Fruit fly (Drosophila melanogaster) whole organism, wandering third instar larva: ENCODE results near the gene CG2694.

Experiments
- Abd-B ChIP-seq: fragments of >200 bp; optimal IDR thresholded peaks from 2 replicates; lab custom pipeline; 2017; ENCODE audit warnings: missing biosample characterization, missing genetic modification characterization
- Hr83 ChIP-seq: fragments of 200-300 bp; sonication (Bioruptor generic); optimal IDR thresholded peaks from 2 replicates; lab custom pipeline; 2016; ENCODE audit warnings: missing biosample characterization, mild to moderate bottlenecking, missing genetic modification characterization, moderate library complexity; ENCODE audit not compliant: poor library complexity, severe bottlenecking
- dl ChIP-seq, 2 experiments: fragments of 175-275, 200-275 bp in 1 of 2; fragments of 200-275 bp in 1 of 2; sonication (Bioruptor generic); optimal IDR thresholded peaks; lab custom pipeline; 2018; ENCODE audit warnings: mild to moderate bottlenecking in 2 of 2, missing biosample characterization in 2 of 2, missing genetic modification characterization in 2 of 2, moderate library complexity in 2 of 2; ENCODE audit not compliant: partially characterized antibody in 2 of 2, insufficient read depth in 1 of 2
- dmrt93B ChIP-seq: fragments of 200-800 bp; sonication (Bioruptor generic); optimal IDR thresholded peaks from 2 replicates; lab custom pipeline; 2018; ENCODE audit warnings: missing biosample characterization, mild to moderate bottlenecking, missing genetic modification characterization
- foxo ChIP-seq, 2 experiments: fragments of 200-800 bp; sonication (Bioruptor generic); optimal IDR thresholded peaks; 2 replicates in 1 of 2; 3 replicates in 1 of 2; lab custom pipeline; 2016 to 2017; ENCODE audit warnings: missing biosample characterization in 2 of 2, missing genetic modification characterization in 2 of 2
- jim ChIP-seq: fragments of 175-275, 200-325 bp; sonication (Bioruptor generic); optimal IDR thresholded peaks from 2 replicates; lab custom pipeline; 2016; ENCODE audit warnings: missing biosample characterization, mild to moderate bottlenecking, missing genetic modification characterization
- psq ChIP-seq: fragments of 200-800 bp; sonication (Bioruptor generic); optimal IDR thresholded peaks from 3 replicates; lab custom pipeline; 2017; ENCODE audit warnings: missing biosample characterization, mild to moderate bottlenecking, missing genetic modification characterization, moderate library complexity
- sage ChIP-seq: fragments of 200-800 bp; sonication (Bioruptor generic); optimal IDR thresholded peaks from 2 replicates; lab custom pipeline; 2016; ENCODE audit warnings: missing biosample characterization, mild to moderate bottlenecking, missing genetic modification characterization

dm6 chrX:2684442-2684841 lies 29.4 kb upstream of the CG2694 start:
- TF ChIP-seq sage (GFP tag; lab: Kevin White, UChicago), result no peak
- TF ChIP-seq dl (GFP tag; optimal IDR thresholded peaks at IDR 0.05; lab: Kevin White, UChicago; ENCODE audit: insufficient read depth in 1 of 2, partially characterized antibody in 2 of 2), result no peak
- no peak for TF ChIP-seq jim
- TF ChIP-seq foxo (GFP tag; optimal IDR thresholded peaks at IDR 0.05; lab: Kevin White, UChicago), result no peak
- TF ChIP-seq dmrt93B, result no peak
- TF ChIP-seq Hr83, result no peak
- TF ChIP-seq psq, result no peak
- no peak for TF ChIP-seq Abd-B (GFP tag; lab: Kevin White, UChicago)
